Worm (Caenorhabditis elegans) whole organism, midembryonic: ENCODE data around the gene col-91.

Experiments used
- klf-2 ChIP-seq: fragments of 200-800 bp; sonication (Bioruptor generic); conservative IDR thresholded peaks from 2 replicates; pipeline ENCODE4 v1.3.6; 2022; ENCODE audit warnings: missing genetic modification reagents, missing genetic modification characterization, missing compliant biosample characterization
- med-1 ChIP-seq: sonication (generic microtip); optimal IDR thresholded peaks from 2 replicates; lab custom pipeline; 2017; ENCODE audit warnings: missing genetic modification characterization, mild to moderate bottlenecking, missing compliant biosample characterization, antibody characterized with exemption, missing genetic modification reagents; ENCODE audit not compliant: insufficient read depth
- tab-1 ChIP-seq: fragments of 200-800 bp; sonication (Bioruptor generic); IDR thresholded peaks from 2 replicates; pipeline ENCODE4 v1.3.6; 2022; ENCODE audit warnings: missing genetic modification characterization, missing compliant biosample characterization
- ztf-29 ChIP-seq: fragments of 200-800 bp; sonication (Bioruptor generic); IDR thresholded peaks from 2 replicates; pipeline ENCODE4 v1.3.6; 2022; ENCODE audit warnings: missing genetic modification reagents, missing genetic modification characterization, missing compliant biosample characterization

DNA sequence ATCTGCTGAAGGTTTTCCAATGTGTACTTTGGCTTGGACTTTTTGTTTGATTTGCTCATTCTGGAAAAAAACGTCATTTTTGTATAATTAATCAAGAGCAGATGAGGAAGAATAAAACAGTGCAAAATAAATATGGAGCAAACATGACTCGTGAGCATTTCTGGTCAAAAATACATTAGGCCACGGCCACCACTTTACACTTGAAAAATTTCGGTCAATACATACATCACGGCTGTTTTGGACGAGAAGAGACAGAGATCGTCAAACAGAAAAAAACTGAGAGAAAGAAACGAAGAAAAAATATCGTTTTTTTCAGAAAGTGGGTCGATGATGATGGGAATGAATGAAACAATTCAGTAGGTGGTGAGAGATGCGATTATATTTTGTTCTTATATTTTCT lies 4.8 kb upstream of the col-91 start, which contains the start of the genes F09G8.7 and crn-7:
- no peak for TF ChIP-seq klf-2 (GFP tag; lab: Robert Waterston, UW)
- TF ChIP-seq tab-1 (GFP tag; lab: Robert Waterston, UW): no peak
- TF ChIP-seq med-1 (GFP tag; lab: Kevin White, UChicago): no peak
- no peak for TF ChIP-seq ztf-29 (GFP tag; lab: Robert Waterston, UW)
